Fruit fly (Drosophila melanogaster) whole organism, embryonic: ENCODE data around the gene CG6142.

Source experiments
- ATbp ChIP-seq: fragments of 200-800 bp; sonication (Bioruptor generic); optimal IDR thresholded peaks from 2 replicates; lab custom pipeline; 2017; ENCODE audit warnings: missing biosample characterization, mild to moderate bottlenecking, missing genetic modification characterization, missing genetic modification reagents
- CG10274 ChIP-seq: fragments of 200-800 bp; sonication (Bioruptor generic); optimal IDR thresholded peaks from 3 replicates; lab custom pipeline; 2017; ENCODE audit warnings: missing biosample characterization, mild to moderate bottlenecking, missing genetic modification characterization
- CG11504 ChIP-seq: fragments of 200-800 bp; sonication (Bioruptor generic); optimal IDR thresholded peaks from 3 replicates; lab custom pipeline; 2019; ENCODE audit warnings: missing biosample characterization, mild to moderate bottlenecking, missing genetic modification characterization, moderate library complexity
- CG12155 ChIP-seq: fragments of 200-800 bp; sonication (Bioruptor generic); optimal IDR thresholded peaks from 3 replicates; lab custom pipeline; 2016; ENCODE audit warnings: missing biosample characterization, missing genetic modification characterization
- CG13894 ChIP-seq: fragments of 200-800 bp; sonication (Bioruptor generic); optimal IDR thresholded peaks from 3 replicates; lab custom pipeline; 2018; ENCODE audit warnings: missing biosample characterization, mild to moderate bottlenecking, missing genetic modification characterization, moderate library complexity
- CG14441 ChIP-seq: fragments of 200-800 bp; sonication (Bioruptor generic); IDR thresholded peaks from 2 replicates; pipeline ENCODE4 v1.3.6; 2022; ENCODE audit warnings: missing biosample characterization, missing genetic modification characterization
- CG14667 ChIP-seq: fragments of 200-800 bp; sonication (Bioruptor generic); IDR thresholded peaks from 2 replicates; pipeline ENCODE4 v1.3.6; 2022; ENCODE audit warnings: missing biosample characterization, missing genetic modification characterization
- CG15514 ChIP-seq: fragments of 200-800 bp; sonication (Bioruptor generic); optimal IDR thresholded peaks from 3 replicates; lab custom pipeline; 2017; ENCODE audit warnings: missing biosample characterization, missing genetic modification characterization, mild to moderate bottlenecking, moderate library complexity, missing genetic modification reagents
- CG2120 ChIP-seq: fragments of 200-800 bp; sonication (Bioruptor generic); optimal IDR thresholded peaks from 3 replicates; lab custom pipeline; 2016; ENCODE audit warnings: missing biosample characterization, missing genetic modification characterization
- CG7372 ChIP-seq: fragments of 200-800 bp; sonication (Bioruptor generic); IDR thresholded peaks from 2 replicates; pipeline ENCODE4 v1.3.6; 2022; ENCODE audit warnings: missing biosample characterization, missing genetic modification characterization
- CoRest ChIP-seq: fragments of 200-800 bp; sonication (Bioruptor generic); optimal IDR thresholded peaks from 3 replicates; lab custom pipeline; 2018; ENCODE audit warnings: missing biosample characterization, mild to moderate bottlenecking, missing genetic modification characterization, moderate library complexity
- Dfd ChIP-seq, 2 experiments: fragments of >200 bp; optimal IDR thresholded peaks; 2 replicates each; lab custom pipeline; 2017; ENCODE audit warnings: missing biosample characterization in 2 of 2, missing genetic modification characterization in 2 of 2
- Drgx ChIP-seq: fragments of 200-800 bp; sonication (Bioruptor generic); IDR thresholded peaks from 2 replicates; pipeline ENCODE4 v1.3.6; 2022; ENCODE audit warnings: missing biosample characterization, missing genetic modification characterization
- Eip74EF ChIP-seq, 2 experiments: fragments of 200-800 bp in 1 of 2; fragments of >200 bp in 1 of 2; sonication (Bioruptor generic) in 1 of 2; optimal IDR thresholded peaks; 2 replicates each; lab custom pipeline; 2017 to 2019; ENCODE audit warnings: missing biosample characterization in 2 of 2, missing genetic modification characterization in 2 of 2, mild to moderate bottlenecking in 1 of 2, moderate library complexity in 1 of 2
- Ets65A ChIP-seq: fragments of 200-800 bp; sonication (Bioruptor generic); peaks from one replicate; lab custom pipeline; 2016; ENCODE audit warnings: missing biosample characterization, missing genetic modification characterization
- GATAe ChIP-seq: fragments of 200-800 bp; sonication (Bioruptor generic); conservative IDR thresholded peaks from 2 replicates; pipeline ENCODE4 v1.3.6; 2022; ENCODE audit warnings: missing biosample characterization, missing genetic modification characterization
- Gug ChIP-seq: fragments of 200-800 bp; sonication (Bioruptor generic); IDR thresholded peaks from 4 replicates; pipeline ENCODE4 v1.3.6; 2022; ENCODE audit warnings: missing biosample characterization, missing genetic modification characterization
- Hey ChIP-seq: fragments of 200-800 bp; sonication (Bioruptor generic); optimal IDR thresholded peaks from 3 replicates; lab custom pipeline; 2018; ENCODE audit warnings: missing biosample characterization, mild to moderate bottlenecking, missing genetic modification characterization
- MTF-1 ChIP-seq: fragments of 200-800 bp; sonication (Bioruptor generic); optimal IDR thresholded peaks from 2 replicates; lab custom pipeline; 2018; ENCODE audit warnings: missing biosample characterization, mild to moderate bottlenecking, missing genetic modification characterization, borderline replicate concordance
- Med ChIP-seq: fragments of 200-800 bp; sonication (Bioruptor generic); peaks from one replicate; lab custom pipeline; 2016; ENCODE audit warnings: missing biosample characterization, missing genetic modification characterization, mild to moderate bottlenecking, inconsistent platforms, moderate library complexity
- NC2β ChIP-seq: fragments of 200-800 bp; sonication (Bioruptor generic); optimal IDR thresholded peaks from 2 replicates; lab custom pipeline; 2016; ENCODE audit warnings: missing biosample characterization, missing genetic modification characterization
- Oaz ChIP-seq: fragments of 200-800 bp; sonication (Bioruptor generic); IDR thresholded peaks from 2 replicates; pipeline ENCODE4 v1.3.6; 2022; ENCODE audit warnings: missing biosample characterization, missing genetic modification characterization
- Xrp1 ChIP-seq: fragments of 200-800 bp; sonication (Bioruptor generic); IDR thresholded peaks from 2 replicates; pipeline ENCODE4 v1.3.6; 2022; ENCODE audit warnings: missing biosample characterization, missing genetic modification characterization
- YL-1 ChIP-seq: fragments of 200-800 bp; sonication (Bioruptor generic); optimal IDR thresholded peaks from 3 replicates; lab custom pipeline; 2017; ENCODE audit warnings: missing biosample characterization, mild to moderate bottlenecking, missing genetic modification characterization
- ap ChIP-seq: fragments of 200-800 bp; sonication (Bioruptor generic); IDR thresholded peaks from 2 replicates; pipeline ENCODE4 v1.3.6; 2022; ENCODE audit warnings: missing biosample characterization, missing genetic modification characterization
- chinmo ChIP-seq: fragments of 200-800 bp; sonication (Bioruptor generic); IDR thresholded peaks from 4 replicates; pipeline ENCODE4 v1.3.6; 2022; ENCODE audit warnings: missing biosample characterization, missing genetic modification characterization; ENCODE audit not compliant: partially characterized antibody
- chm ChIP-seq: fragments of 200-800 bp; sonication (Bioruptor generic); IDR thresholded peaks from 2 replicates; pipeline ENCODE4 v1.3.6; 2022; ENCODE audit warnings: missing biosample characterization, missing genetic modification characterization
- crol ChIP-seq: fragments of 200-800 bp; sonication (Bioruptor generic); IDR thresholded peaks from 2 replicates; pipeline ENCODE4 v1.3.6; 2022; ENCODE audit warnings: missing biosample characterization, missing genetic modification characterization
- crp ChIP-seq, 2 experiments: fragments of 200-800 bp; sonication (Bioruptor generic); optimal IDR thresholded peaks; 2 replicates in 1 of 2; 3 replicates in 1 of 2; lab custom pipeline; 2017; ENCODE audit warnings: missing biosample characterization in 2 of 2, missing genetic modification characterization in 2 of 2, mild to moderate bottlenecking in 1 of 2, moderate library complexity in 1 of 2
- cwo ChIP-seq: fragments of 200-800 bp; sonication (Bioruptor generic); optimal IDR thresholded peaks from 3 replicates; lab custom pipeline; 2017; ENCODE audit warnings: missing biosample characterization, missing genetic modification characterization, mild to moderate bottlenecking, moderate library complexity, missing genetic modification reagents
- dysf ChIP-seq: fragments of 200-800 bp; sonication (Bioruptor generic); IDR thresholded peaks from 3 replicates; pipeline ENCODE4 v1.3.6; 2022; ENCODE audit warnings: missing biosample characterization, missing genetic modification characterization
- exex ChIP-seq: fragments of 200-800 bp; sonication (Bioruptor generic); optimal IDR thresholded peaks from 4 replicates; lab custom pipeline; 2018; ENCODE audit warnings: missing biosample characterization, mild to moderate bottlenecking, missing genetic modification characterization, moderate library complexity
- jing ChIP-seq: fragments of 200-800 bp; sonication (Bioruptor generic); optimal IDR thresholded peaks from 2 replicates; lab custom pipeline; 2018; ENCODE audit warnings: missing biosample characterization, mild to moderate bottlenecking, missing genetic modification characterization
- lab ChIP-seq: fragments of 200-800 bp; sonication (Bioruptor generic); optimal IDR thresholded peaks from 3 replicates; lab custom pipeline; 2017; ENCODE audit warnings: missing biosample characterization, missing genetic modification characterization, mild to moderate bottlenecking, moderate library complexity, missing genetic modification reagents
- nerfin-2 ChIP-seq: fragments of 200-800 bp; sonication (Bioruptor generic); IDR thresholded peaks from 2 replicates; pipeline ENCODE4 v1.3.6; 2022; ENCODE audit warnings: missing biosample characterization, missing genetic modification characterization; ENCODE audit not compliant: partially characterized antibody
- oc ChIP-seq: fragments of 200-800 bp; sonication (Bioruptor generic); optimal IDR thresholded peaks from 2 replicates; lab custom pipeline; 2018; ENCODE audit warnings: missing biosample characterization, mild to moderate bottlenecking, missing genetic modification characterization, moderate library complexity
- pho ChIP-seq: fragments of 200-800 bp; sonication (Bioruptor generic); optimal IDR thresholded peaks from 2 replicates; lab custom pipeline; 2016; ENCODE audit warnings: missing biosample characterization, missing genetic modification characterization
- prd ChIP-seq, 3 experiments: fragments of >200 bp in 2 of 3; fragments of 200-800 bp in 1 of 3; sonication (Bioruptor generic) in 1 of 3; optimal IDR thresholded peaks in 2 of 3; IDR thresholded peaks in 1 of 3; 2 replicates in 2 of 3; 3 replicates in 1 of 3; pipeline versions ENCODE4 v1.3.6 to Lab custom; 2017 to 2022; ENCODE audit warnings: missing biosample characterization in 1 of 3, missing genetic modification characterization in 1 of 3
- ranshi ChIP-seq: fragments of 200-800 bp; sonication (Bioruptor generic); IDR thresholded peaks from 2 replicates; pipeline ENCODE4 v1.3.6; 2022; ENCODE audit warnings: missing biosample characterization, missing genetic modification characterization
- row ChIP-seq: fragments of 200-800 bp; sonication (Bioruptor generic); IDR thresholded peaks from 3 replicates; pipeline ENCODE4 v1.3.6; 2022; ENCODE audit warnings: missing biosample characterization, missing genetic modification characterization
- sd ChIP-seq: fragments of 200-800 bp; sonication (Bioruptor generic); optimal IDR thresholded peaks from 3 replicates; lab custom pipeline; 2018; ENCODE audit warnings: missing biosample characterization, mild to moderate bottlenecking, missing genetic modification characterization, moderate library complexity
- sens ChIP-seq: fragments of 200-800 bp; sonication (Bioruptor generic); peaks from one replicate; lab custom pipeline; 2016; ENCODE audit warnings: missing biosample characterization, missing genetic modification characterization
- sens-2 ChIP-seq: fragments of 200-800 bp; sonication (Bioruptor generic); IDR thresholded peaks from 2 replicates; pipeline ENCODE4 v1.3.6; 2022; ENCODE audit warnings: missing biosample characterization, missing genetic modification characterization
- slbo ChIP-seq: fragments of 200-800 bp; sonication (Bioruptor generic); IDR thresholded peaks from 2 replicates; pipeline ENCODE4 v1.3.6; 2022; ENCODE audit warnings: missing biosample characterization, missing genetic modification characterization
- vvl ChIP-seq: fragments of 200-800 bp; sonication (Bioruptor generic); IDR thresholded peaks from 2 replicates; pipeline ENCODE4 v1.3.6; 2022; ENCODE audit warnings: missing biosample characterization, missing genetic modification characterization

CG6142 gene

DNA sequence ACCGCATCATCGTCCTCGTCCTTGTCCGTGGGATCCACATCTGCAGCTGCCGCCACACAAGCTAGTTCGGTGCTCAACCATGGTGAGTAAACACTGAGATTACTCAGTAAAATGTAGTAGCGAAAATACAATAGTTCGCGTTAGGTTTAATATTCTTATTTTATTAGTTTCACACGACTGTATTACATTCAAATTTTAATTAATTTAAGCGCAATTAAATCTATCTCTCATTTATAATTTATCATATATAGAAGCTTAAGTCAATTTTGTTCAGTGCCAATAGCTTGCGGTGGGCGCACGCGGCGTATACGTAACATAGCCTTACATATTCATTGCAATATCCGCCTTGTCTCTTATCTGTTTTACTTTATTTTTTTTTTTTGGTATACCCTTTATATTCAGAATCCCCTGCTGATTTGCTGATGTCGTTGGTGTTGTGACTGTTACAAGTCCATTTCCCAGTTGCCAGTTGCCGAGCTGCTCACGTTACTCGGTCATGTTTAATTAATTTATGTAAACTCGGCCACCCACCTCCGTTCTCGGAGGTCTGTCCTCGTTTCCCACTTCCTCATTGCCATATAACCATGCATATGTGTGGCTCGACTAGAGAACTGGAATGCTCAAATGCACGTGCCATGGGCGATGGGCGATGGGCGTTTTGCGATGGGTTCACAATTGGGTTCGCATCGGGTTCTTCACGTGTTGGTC is 8.2 kb upstream of the CG6142 start:
- TF ChIP-seq Eip74EF (GFP tag; optimal IDR thresholded peaks at IDR 0.05; lab: Kevin White, UChicago) (peak in 1 of 2 experiments; percentile 82), CoRest (tag; lab: Kevin White, UChicago) (no peak), CG14441 (GFP tag; lab: Robert Waterston, UW) (0 out of 2 replicates have a peak, but pooled peaks have one; percentile 6), Med (GFP tag; lab: Kevin White, UChicago) (peak; percentile 50), GATAe (no peak), vvl (GFP tag; lab: Robert Waterston, UW) (peak; percentile 48; the same call in 1 of the 2 replicates), CG2120 (GFP tag; lab: Kevin White, UChicago) (peak; percentile 5), Drgx (GFP tag; lab: Robert Waterston, UW) (peak; percentile 43), dysf (GFP tag; lab: Robert Waterston, UW) (0 out of 3 replicates have a peak, but pooled peaks have one; percentile 37), chinmo (GFP tag; lab: Robert Waterston, UW) (0 out of 4 replicates have a peak, but pooled peaks have one; percentile 61), prd (optimal IDR thresholded peaks at IDR 0.05; lab: Kevin White, UChicago) (no peak), prd (GFP tag; IDR thresholded peaks at IDR 0.05; lab: Robert Waterston, UW) (0 out of 3 replicates have a peak, but pooled peaks have one; percentile 3), row (GFP tag; lab: Robert Waterston, UW) (0 out of 3 replicates have a peak, but pooled peaks have one; percentile 10), CG10274 (GFP tag; lab: Kevin White, UChicago) (no peak), sens (GFP tag; lab: Kevin White, UChicago) (peak; percentile 41), cwo (peak; percentile 55), CG15514 (GFP tag; lab: Kevin White, UChicago) (peak; percentile 16), ranshi (GFP tag; lab: Robert Waterston, UW) (peak; percentile 24; the same call in 1 of the 2 replicates), CG11504 (tag; lab: Kevin White, UChicago) (peak; percentile 21), ap (GFP tag; lab: Robert Waterston, UW) (no peak)
- TF ChIP-seq, all 482 proteins: peak for 15

DNA sequence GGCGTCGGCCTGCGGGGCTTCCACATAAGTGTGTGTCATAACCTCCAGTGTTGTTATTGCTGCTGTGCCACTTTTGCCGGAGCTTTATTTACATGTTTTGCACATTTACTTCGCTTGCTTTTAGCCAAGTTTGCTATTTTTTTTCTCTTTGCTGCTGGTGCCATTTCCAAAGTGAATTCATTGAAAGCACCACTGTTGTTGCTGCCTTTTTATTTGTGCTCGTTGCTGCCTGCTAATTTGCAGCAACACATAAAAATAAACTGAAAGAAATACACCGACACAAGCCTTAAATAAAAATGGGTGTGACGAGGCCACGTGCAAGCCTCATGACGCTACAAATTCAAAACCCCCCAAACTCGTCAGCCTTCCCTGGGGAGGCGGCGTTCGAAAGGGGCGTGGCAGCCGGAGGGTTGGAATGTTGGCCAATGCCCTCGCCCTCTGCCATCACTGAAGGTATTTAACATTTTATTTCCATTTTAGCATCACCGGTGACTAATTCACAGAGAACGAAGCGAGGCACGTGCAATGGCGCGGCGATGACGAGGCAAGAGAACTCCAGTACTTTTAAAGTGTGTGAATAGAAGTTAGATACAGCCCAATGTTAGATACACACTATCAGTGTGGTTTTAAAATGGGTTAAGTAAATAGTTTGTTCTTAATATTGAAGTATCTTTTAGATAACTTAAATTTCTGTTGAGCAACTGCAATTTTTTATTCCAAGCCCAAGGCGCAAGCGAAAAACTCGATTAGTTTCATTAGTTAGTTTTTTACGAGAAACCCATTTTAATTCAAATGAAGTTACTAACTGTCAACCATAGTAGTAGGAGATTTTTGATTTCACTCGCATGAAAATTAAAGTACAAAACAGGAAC is 6.9 kb upstream of the CG6142 start, which contains the start of gene CG14556:
CG14556 (plus strand) TSS at position 822 of the 872 bp plus-strand sequence.
- TF ChIP-seq Med (GFP tag; lab: Kevin White, UChicago) (peak; percentile 36), NC2β (GFP tag; lab: Kevin White, UChicago) (no peak), YL-1 (GFP tag; lab: Kevin White, UChicago) (no peak), Hey (tag; lab: Kevin White, UChicago) (peak; percentile 36), nerfin-2 (GFP tag; lab: Robert Waterston, UW) (no peak), jing (GFP tag; lab: Kevin White, UChicago) (no peak), CG7372 (no peak), CG12155 (GFP tag; lab: Kevin White, UChicago) (no peak), lab (GFP tag; lab: Kevin White, UChicago) (peak; percentile 16), Dfd (GFP tag; optimal IDR thresholded peaks at IDR 0.05; lab: Kevin White, UChicago) (no peak), cwo (peak; percentile 65), MTF-1 (GFP tag; lab: Kevin White, UChicago) (no peak), Ets65A (GFP tag; lab: Kevin White, UChicago) (peak; percentile 59), crp (GFP tag; optimal IDR thresholded peaks at IDR 0.05; lab: Kevin White, UChicago) (no peak), Xrp1 (no peak), CG13894 (tag; lab: Kevin White, UChicago) (no peak), exex (tag; lab: Kevin White, UChicago) (no peak), Oaz (GFP tag; lab: Robert Waterston, UW) (no peak), ATbp (no peak), slbo (no peak), oc (tag; lab: Kevin White, UChicago) (no peak), Gug (no peak), sens-2 (no peak), sd (tag; lab: Kevin White, UChicago) (peak; percentile 71), chm (no peak), crol (no peak), CG14667 (GFP tag; lab: Robert Waterston, UW) (no peak), pho (GFP tag; lab: Kevin White, UChicago) (no peak), Drgx (GFP tag; lab: Robert Waterston, UW) (0 out of 2 replicates have a peak, but pooled peaks have one; percentile 11)
